Worm (Caenorhabditis elegans): Measurements from ENCODE around the gene Y67A10A.2.

DNA sequence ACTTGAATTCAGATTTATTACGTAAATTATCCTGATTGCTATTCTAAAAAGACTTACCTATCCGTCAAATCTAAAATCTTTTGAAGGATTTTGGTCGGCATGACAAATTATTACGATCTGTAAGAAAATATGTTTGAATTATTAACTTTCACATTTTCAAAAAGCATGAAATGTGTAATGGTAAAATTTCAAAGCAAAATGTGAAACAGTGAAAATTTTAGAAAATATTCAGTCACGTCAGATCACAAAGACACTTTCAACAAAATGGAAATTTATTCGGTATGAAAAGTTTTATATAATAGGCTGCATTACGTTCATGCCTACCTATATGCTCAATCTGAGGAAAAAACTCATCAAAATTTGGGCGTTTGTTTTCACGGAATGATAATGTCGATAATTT lies 16.2 kb upstream of the Y67A10A.2 start, which contains the start of gene fbxa-126:
- TF ChIP-seq tab-1 (GFP tag; IDR thresholded peaks at IDR 0.05) (no peak), flt-1 (GFP tag; IDR thresholded peaks at IDR 0.05) (no peak), ref-1 (GFP tag; conservative IDR thresholded peaks at IDR 0.05) (no peak), cog-1 (tag; optimal IDR thresholded peaks at IDR 0.05) (no peak), ztf-23 (GFP tag; IDR thresholded peaks at IDR 0.05) (no peak), med-1 (GFP tag; optimal IDR thresholded peaks at IDR 0.05; ENCODE audit: insufficient read depth) (no peak), ztf-29 (GFP tag; IDR thresholded peaks at IDR 0.05) (no peak), klf-2 (GFP tag; conservative IDR thresholded peaks at IDR 0.05) (no peak)
